Fruit fly (Drosophila melanogaster): Measurements from ENCODE around the gene CG45690.

CG45690 gene

dm6 chr2L:10661490-10662240 is 3.6 kb downstream of the CG45690 start, which contains the start of gene CG31871 (continued):
- no peak for TF ChIP-seq CG6854 (GFP tag; optimal IDR thresholded peaks at IDR 0.05)
- no peak for TF ChIP-seq CG11902 (GFP tag; optimal IDR thresholded peaks at IDR 0.05)
- peak; percentile 2 for TF ChIP-seq esn (GFP tag; optimal IDR thresholded peaks at IDR 0.05)
- TF ChIP-seq achi (GFP tag; optimal IDR thresholded peaks at IDR 0.05) = peak; percentile 80
- TF ChIP-seq CG4318 (GFP tag; optimal IDR thresholded peaks at IDR 0.05) = peak; percentile 88
- peak; percentile 17 for TF ChIP-seq CG16779 (tag; optimal IDR thresholded peaks at IDR 0.05)
- peak; percentile 88 for TF ChIP-seq Eip78C (GFP tag)
- TF ChIP-seq CG3919 (GFP tag; optimal IDR thresholded peaks at IDR 0.05) = peak; percentile 76
- peak; percentile 43 for TF ChIP-seq CG34406 (GFP tag; optimal IDR thresholded peaks at IDR 0.05)
- TF ChIP-seq Gug (GFP tag; IDR thresholded peaks at IDR 0.05) = peak; percentile 85
- no peak for TF ChIP-seq Hr38 (GFP tag; optimal IDR thresholded peaks at IDR 0.05)
- peak; percentile 29 for TF ChIP-seq CG1621 (tag; optimal IDR thresholded peaks at IDR 0.05)
- no peak for TF ChIP-seq CG9139 (GFP tag; optimal IDR thresholded peaks at IDR 0.05)
- TF ChIP-seq cyc (GFP tag; optimal IDR thresholded peaks at IDR 0.05) = no peak

dm6 chr2L:10665603-10666002 is 7.5 kb downstream of the CG45690 start:
- TF ChIP-seq Ets96B (tag; optimal IDR thresholded peaks at IDR 0.05) (peak; percentile 70), OdsH (GFP tag; optimal IDR thresholded peaks at IDR 0.05) (peak; percentile 88), CG10669 (GFP tag; optimal IDR thresholded peaks at IDR 0.05) (peak; percentile 75), CG3032 (tag; optimal IDR thresholded peaks at IDR 0.05) (peak; percentile 58), fd59A (GFP tag; optimal IDR thresholded peaks at IDR 0.05) (peak; percentile 56), CG8632 (GFP tag; optimal IDR thresholded peaks at IDR 0.05) (peak; percentile 57), Lpt (GFP tag; optimal IDR thresholded peaks at IDR 0.05) (peak; percentile 61), CG9139 (GFP tag; optimal IDR thresholded peaks at IDR 0.05) (peak; percentile 15), Hr39 (GFP tag; optimal IDR thresholded peaks at IDR 0.05) (peak; percentile 67), dsx (GFP tag; optimal IDR thresholded peaks at IDR 0.05; ENCODE audit: poor library complexity, severe bottlenecking) (peak; percentile 61), Blimp-1 (GFP tag; optimal IDR thresholded peaks at IDR 0.05) (no peak), CG6276 (GFP tag; optimal IDR thresholded peaks at IDR 0.05) (peak; percentile 66), Hr38 (GFP tag; optimal IDR thresholded peaks at IDR 0.05) (no peak), CG8319 (GFP tag; optimal IDR thresholded peaks at IDR 0.05) (peak; percentile 70), ss (GFP tag; optimal IDR thresholded peaks at IDR 0.05) (peak; percentile 50 to 57), fd85E (GFP tag; optimal IDR thresholded peaks at IDR 0.05) (no peak), cyc (GFP tag; optimal IDR thresholded peaks at IDR 0.05) (peak; percentile 40), esn (GFP tag; optimal IDR thresholded peaks at IDR 0.05) (peak; percentile 55), CG1621 (tag; optimal IDR thresholded peaks at IDR 0.05) (peak; percentile 69), lz (GFP tag; optimal IDR thresholded peaks at IDR 0.05) (peak; percentile 52), Ets21C (GFP tag; optimal IDR thresholded peaks at IDR 0.05) (peak; percentile 9), Sox15 (GFP tag; optimal IDR thresholded peaks at IDR 0.05) (peak; percentile 64), Sox14 (GFP tag; optimal IDR thresholded peaks at IDR 0.05) (peak; percentile 76), acj6 (GFP tag; optimal IDR thresholded peaks at IDR 0.05) (peak; percentile 80), spab (GFP tag; optimal IDR thresholded peaks at IDR 0.05) (peak; percentile 43), net (GFP tag; optimal IDR thresholded peaks at IDR 0.05) (peak; percentile 78), fkh (GFP tag; optimal IDR thresholded peaks at IDR 0.05) (peak; percentile 54), svp (GFP tag) (peak; percentile 68), CG31627 (GFP tag; optimal IDR thresholded peaks at IDR 0.05) (peak; percentile 60), CG34406 (GFP tag; optimal IDR thresholded peaks at IDR 0.05) (peak; percentile 71), Eip78C (GFP tag) (peak; percentile 94), salr (GFP tag; optimal IDR thresholded peaks at IDR 0.05) (peak; percentile 46 to 61), vri (GFP tag; optimal IDR thresholded peaks at IDR 0.05) (no peak), CG15336 (GFP tag; IDR thresholded peaks at IDR 0.05) (peak; percentile 84), CG32006 (GFP tag; optimal IDR thresholded peaks at IDR 0.05) (peak; percentile 87), Sox102F (GFP tag; optimal IDR thresholded peaks at IDR 0.05) (peak; percentile 42), pdm3 (GFP tag; optimal IDR thresholded peaks at IDR 0.05) (peak; percentile 86), CG11902 (GFP tag; optimal IDR thresholded peaks at IDR 0.05) (peak; percentile 42), topi (GFP tag; optimal IDR thresholded peaks at IDR 0.05) (peak; percentile 54), Met (GFP tag; optimal IDR thresholded peaks at IDR 0.05) (peak; percentile 57), CG10631 (GFP tag; optimal IDR thresholded peaks at IDR 0.05) (peak; percentile 82), Eip93F (GFP tag; optimal IDR thresholded peaks at IDR 0.05) (no peak)
